Fruit fly (Drosophila melanogaster): ENCODE data around the gene FMRFaR.

- TF ChIP-seq CG32006 (GFP tag; optimal IDR thresholded peaks at IDR 0.05) (no peak), Lpt (GFP tag; optimal IDR thresholded peaks at IDR 0.05) (no peak), Eip78C (GFP tag) (no peak), Ets21C (GFP tag; optimal IDR thresholded peaks at IDR 0.05) (no peak)
These were observed 13.8 kb upstream of the FMRFaR start for dm6 chr3L:2987749-2988148.
